Worm (Caenorhabditis elegans) whole organism, mixed stage, embryonic: ENCODE measurements around the gene Y37H2A.7.

Experiments used
- ceh-43 ChIP-seq: fragments of 200-800 bp; sonication (Bioruptor generic); optimal IDR thresholded peaks from 2 replicates; lab custom pipeline; 2018; ENCODE audit warnings: mild to moderate bottlenecking, missing genetic modification characterization, moderate library complexity, missing compliant biosample characterization
- lsy-2 ChIP-seq: fragments of 150-350 bp; optimal IDR thresholded peaks from 2 replicates; lab custom pipeline; 2014; ENCODE audit warnings: missing biosample characterization, missing genetic modification characterization
- mab-5 ChIP-seq: fragments of 150-350 bp; optimal IDR thresholded peaks from 2 replicates; lab custom pipeline; 2014; ENCODE audit warnings: missing biosample characterization, missing genetic modification characterization
- mls-2 ChIP-seq: sonication (generic microtip); optimal IDR thresholded peaks from 2 replicates; lab custom pipeline; 2016; ENCODE audit warnings: mild to moderate bottlenecking, missing genetic modification characterization, moderate library complexity, missing compliant biosample characterization
- nhr-28 ChIP-seq: fragments of 150-350 bp; optimal IDR thresholded peaks from 2 replicates; lab custom pipeline; 2014; ENCODE audit warnings: missing biosample characterization, missing genetic modification characterization
- nhr-76 ChIP-seq: sonication (generic microtip); optimal IDR thresholded peaks from 2 replicates; lab custom pipeline; 2017; ENCODE audit warnings: missing biosample characterization, missing genetic modification characterization
- snpc-4 ChIP-seq: fragments of 150-350 bp; optimal IDR thresholded peaks from 2 replicates; lab custom pipeline; 2014; ENCODE audit warnings: missing biosample characterization, missing genetic modification characterization
- tbx-8 ChIP-seq: fragments of 200-800 bp; sonication (Bioruptor generic); optimal IDR thresholded peaks from 2 replicates; lab custom pipeline; 2018; ENCODE audit warnings: mild to moderate bottlenecking, missing genetic modification characterization, moderate library complexity, missing compliant biosample characterization
- unc-39 ChIP-seq: fragments of 150-350 bp; optimal IDR thresholded peaks from 2 replicates; lab custom pipeline; 2014; ENCODE audit warnings: missing biosample characterization, missing genetic modification characterization
- unc-62 ChIP-seq: fragments of 150-350 bp; optimal IDR thresholded peaks from 2 replicates; lab custom pipeline; 2014; ENCODE audit warnings: missing biosample characterization, missing genetic modification reagents, missing genetic modification characterization
- ztf-11 ChIP-seq: fragments of 150-350 bp; optimal IDR thresholded peaks from 2 replicates; lab custom pipeline; 2014; ENCODE audit warnings: missing biosample characterization, missing genetic modification characterization

ce11 chrV:18133177-18133576 is 1.1 kb downstream of the Y37H2A.7 start, which contains the start of gene Y37H2A.18:
- TF ChIP-seq mab-5 (no peak), unc-39 (tag; lab: Kevin White, UChicago) (no peak), unc-62 (GFP tag; lab: Kevin White, UChicago) (no peak), ceh-43 (no peak), mls-2 (tag; lab: Kevin White, UChicago) (no peak), lsy-2 (no peak), ztf-11 (tag; lab: Kevin White, UChicago) (no peak), nhr-28 (no peak), nhr-76 (tag; lab: Kevin White, UChicago) (no peak), snpc-4 (tag; lab: Kevin White, UChicago) (no peak), tbx-8 (no peak)
